Worm (Caenorhabditis elegans): ENCODE data around the gene Y102A5C.4.

Y102A5C.4 gene

ce11 chrV:16966636-16967035, 44.6 kb downstream of the Y102A5C.4 start, which contains the start of gene fbxa-90:
Gene fbxa-90 (plus strand): TSS chrV:16966814.
- TF ChIP-seq skn-1 (tag; optimal IDR thresholded peaks at IDR 0.05) (no peak), egl-27 (tag; optimal IDR thresholded peaks at IDR 0.05) (no peak), elt-1 (tag; optimal IDR thresholded peaks at IDR 0.05) (no peak), jun-1 (tag; optimal IDR thresholded peaks at IDR 0.05) (no peak), elt-3 (tag; optimal IDR thresholded peaks at IDR 0.05) (no peak), nhr-237 (tag; optimal IDR thresholded peaks at IDR 0.05) (no peak)

DNA sequence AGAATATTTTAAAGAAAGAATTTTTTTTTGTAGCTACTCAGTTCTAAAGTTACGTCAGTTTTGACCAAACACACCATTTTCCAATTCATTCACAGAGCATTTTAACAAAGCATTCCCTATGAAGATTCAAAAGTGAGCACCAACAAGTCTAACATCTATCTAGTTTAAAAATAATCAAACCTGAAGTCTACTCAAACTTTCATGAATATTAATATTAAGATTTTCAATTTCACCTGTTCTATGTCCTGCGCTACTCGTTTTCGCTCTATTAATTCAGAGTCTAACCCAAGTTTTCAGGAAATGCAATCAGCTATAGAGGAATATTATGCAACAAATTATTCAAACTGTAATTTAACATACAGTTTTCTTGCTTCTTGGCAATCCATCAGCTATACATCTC, 50.1 kb downstream of the Y102A5C.4 start, which contains the start of gene srh-119:
srh-119 (plus strand) TSS at position 301 of the 400 bp plus-strand sequence.
- TF ChIP-seq sea-2 (GFP tag; optimal IDR thresholded peaks at IDR 0.05) (no peak), fos-1 (tag; optimal IDR thresholded peaks at IDR 0.05) (no peak), pqm-1 (tag; optimal IDR thresholded peaks at IDR 0.05) (no peak), skn-1 (tag; optimal IDR thresholded peaks at IDR 0.05) (no peak), lin-15B (tag; optimal IDR thresholded peaks at IDR 0.05) (no peak), eor-1 (tag; optimal IDR thresholded peaks at IDR 0.05) (no peak), nhr-67 (tag; optimal IDR thresholded peaks at IDR 0.05) (no peak), mml-1 (tag; optimal IDR thresholded peaks at IDR 0.05) (no peak)

ce11 chrV:16973338-16973737, 51.3 kb downstream of the Y102A5C.4 start:
- no peak for TF ChIP-seq fkh-2 (tag; optimal IDR thresholded peaks at IDR 0.05)
- TF ChIP-seq skn-1 (tag; optimal IDR thresholded peaks at IDR 0.05) = no peak
- TF ChIP-seq nhr-28 (tag; optimal IDR thresholded peaks at IDR 0.05) = no peak
- no peak for TF ChIP-seq elt-3 (tag; optimal IDR thresholded peaks at IDR 0.05)
- TF ChIP-seq ceh-16 (tag; optimal IDR thresholded peaks at IDR 0.05) = no peak
- no peak for TF ChIP-seq nhr-25 (tag; optimal IDR thresholded peaks at IDR 0.05)
- TF ChIP-seq fos-1 (tag; optimal IDR thresholded peaks at IDR 0.05) = no peak
- TF ChIP-seq mml-1 (tag; optimal IDR thresholded peaks at IDR 0.05) = no peak
- TF ChIP-seq nhr-76 (tag; optimal IDR thresholded peaks at IDR 0.05) = no peak
- TF ChIP-seq nhr-23 (tag; optimal IDR thresholded peaks at IDR 0.05) = no peak
- TF ChIP-seq sea-2 (GFP tag; optimal IDR thresholded peaks at IDR 0.05) = no peak
- TF ChIP-seq egl-27 (tag; optimal IDR thresholded peaks at IDR 0.05) = no peak
- TF ChIP-seq lin-15B (tag; optimal IDR thresholded peaks at IDR 0.05) = no peak
- no peak for TF ChIP-seq nhr-12 (tag; optimal IDR thresholded peaks at IDR 0.05)
